Fruit fly (Drosophila melanogaster) whole organism, prepupa: ENCODE measurements around the gene Hsp70Aa.

Source experiments
- Blimp-1 ChIP-seq: fragments of 200-800 bp; sonication (Bioruptor generic); optimal IDR thresholded peaks from 3 replicates; lab custom pipeline; 2017; ENCODE audit warnings: missing biosample characterization, missing genetic modification characterization, mild to moderate bottlenecking, moderate library complexity, missing genetic modification reagents
- CG10631 ChIP-seq: fragments of 200-800 bp; sonication (Bioruptor generic); optimal IDR thresholded peaks from 2 replicates; lab custom pipeline; 2016; ENCODE audit warnings: missing biosample characterization, missing genetic modification characterization
- CG10669 ChIP-seq: fragments of 200-800 bp; sonication (Bioruptor generic); optimal IDR thresholded peaks from 3 replicates; lab custom pipeline; 2018; ENCODE audit warnings: missing biosample characterization, mild to moderate bottlenecking, missing genetic modification characterization, moderate library complexity
- CG11294 ChIP-seq: fragments of 200-800 bp; sonication (Bioruptor generic); IDR thresholded peaks from 2 replicates; pipeline ENCODE4 v1.3.6; 2022; ENCODE audit warnings: missing biosample characterization, missing genetic modification characterization
- CG11902 ChIP-seq: fragments of 200-800 bp; sonication (Bioruptor generic); optimal IDR thresholded peaks from 3 replicates; lab custom pipeline; 2016; ENCODE audit warnings: missing biosample characterization, missing genetic modification characterization
- CG1621 ChIP-seq: fragments of 200-800 bp; sonication (Bioruptor generic); optimal IDR thresholded peaks from 3 replicates; lab custom pipeline; 2018; ENCODE audit warnings: missing biosample characterization, mild to moderate bottlenecking, missing genetic modification characterization
- CG16779 ChIP-seq: fragments of 200-800 bp; sonication (Bioruptor generic); optimal IDR thresholded peaks from 3 replicates; lab custom pipeline; 2017; ENCODE audit warnings: missing biosample characterization, mild to moderate bottlenecking, missing genetic modification characterization
- CG3032 ChIP-seq: fragments of 200-800 bp; optimal IDR thresholded peaks from 2 replicates; lab custom pipeline; 2019; ENCODE audit warnings: missing biosample characterization, mild to moderate bottlenecking, missing genetic modification characterization, moderate library complexity
- CG32006 ChIP-seq: fragments of 200-800 bp; sonication (Bioruptor generic); optimal IDR thresholded peaks from 3 replicates; lab custom pipeline; 2017; ENCODE audit warnings: missing biosample characterization, mild to moderate bottlenecking, missing genetic modification characterization
- CG34406 ChIP-seq: fragments of 200-800 bp; sonication (Bioruptor generic); optimal IDR thresholded peaks from 3 replicates; lab custom pipeline; 2016; ENCODE audit warnings: missing biosample characterization, missing genetic modification characterization
- CG3919 ChIP-seq: fragments of 200-800 bp; sonication (Bioruptor generic); optimal IDR thresholded peaks from 3 replicates; lab custom pipeline; 2016; ENCODE audit warnings: missing biosample characterization, missing genetic modification characterization
- CG4318 ChIP-seq: fragments of 200-800 bp; sonication (Bioruptor generic); optimal IDR thresholded peaks from 3 replicates; lab custom pipeline; 2017; ENCODE audit warnings: missing biosample characterization, mild to moderate bottlenecking, missing genetic modification characterization
- CG6163 ChIP-seq: fragments of 200-800 bp; sonication (Bioruptor generic); IDR thresholded peaks from 3 replicates; pipeline ENCODE4 v1.3.6; 2022; ENCODE audit warnings: missing biosample characterization, missing genetic modification characterization
- CG6276 ChIP-seq: fragments of 200-800 bp; sonication (Bioruptor generic); optimal IDR thresholded peaks from 2 replicates; lab custom pipeline; 2017; ENCODE audit warnings: missing biosample characterization, mild to moderate bottlenecking, missing genetic modification characterization
- CG6792 ChIP-seq: fragments of 200-800 bp; sonication (Bioruptor generic); optimal IDR thresholded peaks from 3 replicates; lab custom pipeline; 2016; ENCODE audit warnings: missing biosample characterization, missing genetic modification characterization
- CG6808 ChIP-seq: fragments of 200-800 bp; sonication (Bioruptor generic); optimal IDR thresholded peaks from 3 replicates; lab custom pipeline; 2017; ENCODE audit warnings: missing biosample characterization, missing genetic modification characterization, mild to moderate bottlenecking, moderate library complexity, missing genetic modification reagents
- CG6854 ChIP-seq: fragments of 200-800 bp; sonication (Bioruptor generic); optimal IDR thresholded peaks from 2 replicates; lab custom pipeline; 2017; ENCODE audit warnings: missing biosample characterization, mild to moderate bottlenecking, missing genetic modification characterization
- CG8319 ChIP-seq: fragments of 200-800 bp; sonication (Bioruptor generic); optimal IDR thresholded peaks from 3 replicates; lab custom pipeline; 2016; ENCODE audit warnings: missing biosample characterization, missing genetic modification characterization
- CG8632 ChIP-seq: fragments of 200-800 bp; sonication (Bioruptor generic); optimal IDR thresholded peaks from 3 replicates; lab custom pipeline; 2016; ENCODE audit warnings: missing biosample characterization, missing genetic modification characterization
- CG9139 ChIP-seq: fragments of 200-800 bp; sonication (Bioruptor generic); optimal IDR thresholded peaks from 3 replicates; lab custom pipeline; 2017; ENCODE audit warnings: missing biosample characterization, mild to moderate bottlenecking, missing genetic modification characterization
- Eip75B ChIP-seq: fragments of 200-800 bp; sonication (Bioruptor generic); optimal IDR thresholded peaks from 3 replicates; lab custom pipeline; 2016; ENCODE audit warnings: missing biosample characterization, missing genetic modification characterization
- Eip93F ChIP-seq: fragments of 200-800 bp; sonication (Bioruptor generic); optimal IDR thresholded peaks from 2 replicates; lab custom pipeline; 2016; ENCODE audit warnings: missing biosample characterization, mild to moderate bottlenecking, missing genetic modification characterization
- Ets21C ChIP-seq: fragments of 200-800 bp; sonication (Bioruptor generic); optimal IDR thresholded peaks from 3 replicates; lab custom pipeline; 2016; ENCODE audit warnings: missing biosample characterization, missing genetic modification characterization
- Ets96B ChIP-seq: fragments of 200-800 bp; optimal IDR thresholded peaks from 2 replicates; lab custom pipeline; 2019; ENCODE audit warnings: missing biosample characterization, mild to moderate bottlenecking, missing genetic modification characterization, moderate library complexity
- Hr38 ChIP-seq: sonication (Bioruptor generic); optimal IDR thresholded peaks from 2 replicates; lab custom pipeline; 2016; ENCODE audit warnings: missing biosample characterization, missing genetic modification characterization
- Hr39 ChIP-seq: fragments of 200-800 bp; sonication (Bioruptor generic); optimal IDR thresholded peaks from 2 replicates; lab custom pipeline; 2016; ENCODE audit warnings: missing biosample characterization, missing genetic modification characterization
- Hr4 ChIP-seq: fragments of 200-800 bp; sonication (Bioruptor generic); optimal IDR thresholded peaks from 3 replicates; lab custom pipeline; 2016; ENCODE audit warnings: missing biosample characterization, missing genetic modification characterization
- Met ChIP-seq: fragments of 200-800 bp; sonication (Bioruptor generic); optimal IDR thresholded peaks from 3 replicates; lab custom pipeline; 2016; ENCODE audit warnings: missing biosample characterization, missing genetic modification characterization
- OdsH ChIP-seq: fragments of 200-800 bp; sonication (Bioruptor generic); optimal IDR thresholded peaks from 3 replicates; lab custom pipeline; 2016; ENCODE audit warnings: missing biosample characterization, missing genetic modification characterization
- Smox ChIP-seq: fragments of 200-800 bp; sonication (Bioruptor generic); optimal IDR thresholded peaks from 3 replicates; lab custom pipeline; 2016; ENCODE audit warnings: missing biosample characterization, missing genetic modification characterization
- Sox102F ChIP-seq: fragments of 200-800 bp; sonication (Bioruptor generic); optimal IDR thresholded peaks from 2 replicates; lab custom pipeline; 2016; ENCODE audit warnings: missing biosample characterization, mild to moderate bottlenecking, missing genetic modification characterization
- Sox14 ChIP-seq: fragments of 200-800 bp; sonication (Bioruptor generic); optimal IDR thresholded peaks from 3 replicates; lab custom pipeline; 2016; ENCODE audit warnings: missing biosample characterization, missing genetic modification characterization
- Sox15 ChIP-seq: fragments of 200-800 bp; sonication (Bioruptor generic); optimal IDR thresholded peaks from 3 replicates; lab custom pipeline; 2016; ENCODE audit warnings: missing biosample characterization, missing genetic modification characterization
- achi ChIP-seq: fragments of 200-800 bp; sonication (Bioruptor generic); optimal IDR thresholded peaks from 3 replicates; lab custom pipeline; 2016; ENCODE audit warnings: missing biosample characterization, missing genetic modification characterization
- acj6 ChIP-seq: fragments of 200-800 bp; sonication (Bioruptor generic); optimal IDR thresholded peaks from 3 replicates; lab custom pipeline; 2016; ENCODE audit warnings: missing biosample characterization, missing genetic modification characterization
- cyc ChIP-seq: fragments of 200-800 bp; sonication (Bioruptor generic); optimal IDR thresholded peaks from 3 replicates; lab custom pipeline; 2016; ENCODE audit warnings: missing biosample characterization, missing genetic modification characterization
- dac ChIP-seq: fragments of 200-800 bp; sonication (Bioruptor generic); optimal IDR thresholded peaks from 2 replicates; lab custom pipeline; 2017; ENCODE audit warnings: missing biosample characterization, mild to moderate bottlenecking, missing genetic modification characterization
- eg ChIP-seq: fragments of 200-800 bp; sonication (Bioruptor generic); IDR thresholded peaks from 3 replicates; pipeline ENCODE4 v1.3.6; 2022; ENCODE audit warnings: missing biosample characterization, missing genetic modification characterization
- esn ChIP-seq: fragments of 200-800 bp; sonication (Bioruptor generic); optimal IDR thresholded peaks from 2 replicates; lab custom pipeline; 2016; ENCODE audit warnings: missing biosample characterization, mild to moderate bottlenecking, missing genetic modification characterization, moderate library complexity
- fd59A ChIP-seq: fragments of 200-800 bp; sonication (Bioruptor generic); optimal IDR thresholded peaks from 2 replicates; lab custom pipeline; 2017; ENCODE audit warnings: missing biosample characterization, mild to moderate bottlenecking, missing genetic modification characterization, missing genetic modification reagents
- lz ChIP-seq: fragments of 200-800 bp; sonication (Bioruptor generic); optimal IDR thresholded peaks from 3 replicates; lab custom pipeline; 2016; ENCODE audit warnings: missing biosample characterization, missing genetic modification characterization
- net ChIP-seq: fragments of 200-800 bp; sonication (Bioruptor generic); optimal IDR thresholded peaks from 3 replicates; lab custom pipeline; 2016; ENCODE audit warnings: missing biosample characterization, missing genetic modification characterization
- pdm3 ChIP-seq: fragments of 200-800 bp; sonication (Bioruptor generic); optimal IDR thresholded peaks from 3 replicates; lab custom pipeline; 2016; ENCODE audit warnings: missing biosample characterization, missing genetic modification characterization
- spab ChIP-seq: fragments of 200-800 bp; sonication (Bioruptor generic); optimal IDR thresholded peaks from 2 replicates; lab custom pipeline; 2017; ENCODE audit warnings: missing biosample characterization, mild to moderate bottlenecking, missing genetic modification characterization, missing genetic modification reagents
- ss ChIP-seq, 2 experiments: fragments of 200-800 bp; sonication (Bioruptor generic); optimal IDR thresholded peaks; 2 replicates in 1 of 2; 3 replicates in 1 of 2; lab custom pipeline; 2017 to 2018; ENCODE audit warnings: mild to moderate bottlenecking in 2 of 2, missing biosample characterization in 2 of 2, missing genetic modification characterization in 2 of 2, moderate library complexity in 1 of 2
- svp ChIP-seq: fragments of 200-800 bp; sonication (Bioruptor generic); peaks from one replicate; lab custom pipeline; 2016; ENCODE audit warnings: missing biosample characterization, missing genetic modification characterization
- topi ChIP-seq: fragments of 200-800 bp; sonication (Bioruptor generic); optimal IDR thresholded peaks from 3 replicates; lab custom pipeline; 2016; ENCODE audit warnings: missing biosample characterization, missing genetic modification characterization
- vri ChIP-seq: fragments of 200-800 bp; sonication (Bioruptor generic); optimal IDR thresholded peaks from 3 replicates; lab custom pipeline; 2016; ENCODE audit warnings: missing biosample characterization, mild to moderate bottlenecking, missing genetic modification characterization

Gene Hsp70Aa

dm6 chr3R:11949387-11950029 lies 6.8 kb downstream of the Hsp70Aa start, which contains the start of gene CG31211:
Gene CG31211 (plus strand): TSS chr3R:11949680.
- TF ChIP-seq CG32006: no peak
- TF ChIP-seq Eip93F: no peak
- TF ChIP-seq spab (GFP tag; lab: Kevin White, UChicago): no peak
- TF ChIP-seq eg (GFP tag; lab: Robert Waterston, UW): no peak
- TF ChIP-seq Smox (GFP tag; lab: Kevin White, UChicago): no peak
- TF ChIP-seq esn (GFP tag; lab: Kevin White, UChicago): peak; percentile 25
- no peak for TF ChIP-seq CG16779 (tag; lab: Kevin White, UChicago)
- peak; percentile 4 for TF ChIP-seq lz (GFP tag; lab: Kevin White, UChicago)
- TF ChIP-seq Sox15 (GFP tag; lab: Kevin White, UChicago): no peak
- peak; percentile 21 for TF ChIP-seq Hr39 (GFP tag; lab: Kevin White, UChicago)
- TF ChIP-seq CG8319: no peak
- TF ChIP-seq Hr4 (GFP tag; lab: Kevin White, UChicago): peak; percentile 43
- TF ChIP-seq CG11902 (GFP tag; lab: Kevin White, UChicago): no peak
- no peak for TF ChIP-seq net (GFP tag; lab: Kevin White, UChicago)
- TF ChIP-seq CG3919 (GFP tag; lab: Kevin White, UChicago): peak; percentile 44
- peak; percentile 9 for TF ChIP-seq OdsH
- no peak for TF ChIP-seq Sox14 (GFP tag; lab: Kevin White, UChicago)
- TF ChIP-seq dac (GFP tag; lab: Kevin White, UChicago): no peak
- no peak for TF ChIP-seq Ets21C
- TF ChIP-seq achi (GFP tag; lab: Kevin White, UChicago): no peak
- no peak for TF ChIP-seq cyc
- no peak for TF ChIP-seq CG11294 (GFP tag; lab: Robert Waterston, UW)
- TF ChIP-seq CG6163 (GFP tag; lab: Robert Waterston, UW): no peak
- peak; percentile 84 for TF ChIP-seq svp (GFP tag; lab: Kevin White, UChicago)
- no peak for TF ChIP-seq CG6854 (GFP tag; lab: Kevin White, UChicago)
- TF ChIP-seq Hr38 (GFP tag; lab: Kevin White, UChicago): no peak
- no peak for TF ChIP-seq CG6792 (GFP tag; lab: Kevin White, UChicago)
- peak; percentile 8 for TF ChIP-seq acj6 (GFP tag; lab: Kevin White, UChicago)
- no peak for TF ChIP-seq topi (GFP tag; lab: Kevin White, UChicago)
- peak in 1 of 2 experiments; percentile 15 for TF ChIP-seq ss (GFP tag; optimal IDR thresholded peaks at IDR 0.05; lab: Kevin White, UChicago)
- TF ChIP-seq fd59A (GFP tag; lab: Kevin White, UChicago): no peak
- TF ChIP-seq Eip75B: no peak
- peak; percentile 13 for TF ChIP-seq pdm3 (GFP tag; lab: Kevin White, UChicago)
- no peak for TF ChIP-seq CG6808 (GFP tag; lab: Kevin White, UChicago)

- no peak for TF ChIP-seq CG8319
- no peak for TF ChIP-seq CG9139 (GFP tag; lab: Kevin White, UChicago)
- no peak for TF ChIP-seq achi (GFP tag; lab: Kevin White, UChicago)
- no peak for TF ChIP-seq CG4318 (GFP tag; lab: Kevin White, UChicago)
- TF ChIP-seq fd59A (GFP tag; lab: Kevin White, UChicago): no peak
- no peak for TF ChIP-seq CG11294 (GFP tag; lab: Robert Waterston, UW)
- no peak for TF ChIP-seq CG34406
- peak; percentile 17 for TF ChIP-seq vri (GFP tag; lab: Kevin White, UChicago)
- no peak for TF ChIP-seq esn (GFP tag; lab: Kevin White, UChicago)
- peak; percentile 44 for TF ChIP-seq CG1621
- TF ChIP-seq CG11902 (GFP tag; lab: Kevin White, UChicago): no peak
- no peak for TF ChIP-seq Ets96B (tag; lab: Kevin White, UChicago)
- TF ChIP-seq ss (GFP tag; optimal IDR thresholded peaks at IDR 0.05; lab: Kevin White, UChicago): peak; percentile 51 to 55
- TF ChIP-seq Sox102F (GFP tag; lab: Kevin White, UChicago): no peak
- no peak for TF ChIP-seq CG6163 (GFP tag; lab: Robert Waterston, UW)
- TF ChIP-seq Blimp-1 (GFP tag; lab: Kevin White, UChicago): no peak
- TF ChIP-seq CG16779 (tag; lab: Kevin White, UChicago): no peak
- TF ChIP-seq spab (GFP tag; lab: Kevin White, UChicago): no peak
- TF ChIP-seq CG3032 (tag; lab: Kevin White, UChicago): peak; percentile 3
- no peak for TF ChIP-seq CG6276 (GFP tag; lab: Kevin White, UChicago)
- no peak for TF ChIP-seq OdsH
- no peak for TF ChIP-seq CG8632 (GFP tag; lab: Kevin White, UChicago)
- TF ChIP-seq Met (GFP tag; lab: Kevin White, UChicago): no peak
- TF ChIP-seq Hr39 (GFP tag; lab: Kevin White, UChicago): no peak
- no peak for TF ChIP-seq CG10669 (GFP tag; lab: Kevin White, UChicago)
- TF ChIP-seq CG10631: no peak
- no peak for TF ChIP-seq pdm3 (GFP tag; lab: Kevin White, UChicago)
- no peak for TF ChIP-seq net (GFP tag; lab: Kevin White, UChicago)
- no peak for TF ChIP-seq CG6792 (GFP tag; lab: Kevin White, UChicago)
- no peak for TF ChIP-seq CG32006
These were observed 7.4 kb downstream of the Hsp70Aa start, which contains the start of gene Cad87A for dm6 chr3R:11948903-11949358. Gene Cad87A (minus strand): TSS chr3R:11949129.
